Fruit fly (Drosophila melanogaster): ENCODE measurements around the gene CG4751.

CG4751 gene

DNA sequence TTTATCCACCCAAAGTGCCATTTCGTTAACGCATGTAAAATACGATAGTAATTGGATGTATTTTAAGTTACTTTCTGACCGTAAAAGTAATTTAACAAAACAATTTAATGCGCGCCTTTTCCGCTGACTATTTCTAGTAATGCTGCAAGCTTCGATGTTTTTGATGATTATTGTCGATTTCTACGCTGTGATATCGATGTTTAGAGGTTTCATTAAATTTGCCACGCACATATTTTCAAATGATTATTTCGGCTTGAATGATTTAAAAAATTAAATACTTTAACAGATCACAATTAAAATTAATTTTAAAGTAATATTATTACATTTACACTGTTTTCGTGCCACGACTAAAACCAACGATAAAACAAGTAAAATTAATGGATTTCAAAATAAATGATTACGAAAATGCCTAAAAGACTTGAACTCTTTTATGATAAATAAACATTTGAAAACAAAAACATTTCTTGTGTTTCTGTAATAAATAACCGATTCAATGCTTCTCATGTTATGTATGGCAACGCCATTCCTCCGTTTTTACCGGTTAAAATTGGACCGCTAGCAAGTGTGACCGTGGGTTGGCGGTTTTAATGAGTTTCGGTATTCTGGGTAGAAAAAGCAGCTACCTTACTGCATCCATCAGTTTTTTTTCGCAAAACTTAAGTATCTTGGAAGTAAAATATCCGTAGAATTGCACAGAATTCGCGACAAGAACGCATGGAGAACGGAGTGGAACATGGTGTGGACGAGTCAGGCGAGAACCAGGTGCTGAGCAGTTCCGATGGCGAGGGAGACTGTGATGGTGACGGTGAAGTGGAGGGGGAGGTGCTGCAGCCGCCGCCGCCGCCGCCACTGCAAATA, at the start of gene CG4751, which contains the start of gene RfC38 (continued):
- no peak for TF ChIP-seq pros (GFP tag; optimal IDR thresholded peaks at IDR 0.05)
- no peak for TF ChIP-seq CG6654 (GFP tag; optimal IDR thresholded peaks at IDR 0.05)
- TF ChIP-seq ATbp (GFP tag; optimal IDR thresholded peaks at IDR 0.05) = no peak
- no peak for TF ChIP-seq CG18011 (GFP tag; optimal IDR thresholded peaks at IDR 0.05)
- TF ChIP-seq CG17361 (GFP tag; IDR thresholded peaks at IDR 0.05) = no peak
- TF ChIP-seq ro (GFP tag; IDR thresholded peaks at IDR 0.05) = no peak
- no peak for TF ChIP-seq sc (optimal IDR thresholded peaks at IDR 0.05)
- no peak for TF ChIP-seq sc (GFP tag; optimal IDR thresholded peaks at IDR 0.05)
- TF ChIP-seq pzg (GFP tag; optimal IDR thresholded peaks at IDR 0.05) = peak; percentile 79
- peak; percentile 71 for TF ChIP-seq CG12659 (GFP tag; optimal IDR thresholded peaks at IDR 0.05)
- peak; percentile 65; the same call in 2 of the 3 replicates for TF ChIP-seq CG6791 (GFP tag; IDR thresholded peaks at IDR 0.05; ENCODE audit: partially characterized antibody)
- TF ChIP-seq Abd-B (GFP tag; optimal IDR thresholded peaks at IDR 0.05) = peak; percentile 31
- no peak for TF ChIP-seq CG1602 (GFP tag; optimal IDR thresholded peaks at IDR 0.05)
- no peak for TF ChIP-seq Dfd (GFP tag; optimal IDR thresholded peaks at IDR 0.05)
- TF ChIP-seq kni (GFP tag; optimal IDR thresholded peaks at IDR 0.05) = no peak
- no peak for TF ChIP-seq fd3F (GFP tag; optimal IDR thresholded peaks at IDR 0.05)
- TF ChIP-seq CG10959 (GFP tag; IDR thresholded peaks at IDR 0.05) = no peak
- no peak for TF ChIP-seq Chrac-16 (GFP tag; optimal IDR thresholded peaks at IDR 0.05)
- TF ChIP-seq CG31365 (tag; optimal IDR thresholded peaks at IDR 0.05) = no peak
- TF ChIP-seq CG18619 (GFP tag; optimal IDR thresholded peaks at IDR 0.05) = no peak
- peak; percentile 53 for TF ChIP-seq hbn (GFP tag; IDR thresholded peaks at IDR 0.05; ENCODE audit: partially characterized antibody)
- no peak for TF ChIP-seq onecut (GFP tag; IDR thresholded peaks at IDR 0.05)
- TF ChIP-seq CG15011 (GFP tag; optimal IDR thresholded peaks at IDR 0.05) = no peak
- no peak for TF ChIP-seq Lim3 (GFP tag; IDR thresholded peaks at IDR 0.05)
- no peak for TF ChIP-seq Hr51 (GFP tag; optimal IDR thresholded peaks at IDR 0.05)
- TF ChIP-seq tgo (GFP tag; IDR thresholded peaks at IDR 0.05) = no peak
- no peak for TF ChIP-seq CG31441 (GFP tag; IDR thresholded peaks at IDR 0.05)
- TF ChIP-seq ftz-f1 (GFP tag; optimal IDR thresholded peaks at IDR 0.05) = no peak
- no peak for TF ChIP-seq Drgx (GFP tag; IDR thresholded peaks at IDR 0.05)
- TF ChIP-seq CoRest (tag; optimal IDR thresholded peaks at IDR 0.05) = peak; percentile 55
- TF ChIP-seq Dad (GFP tag; optimal IDR thresholded peaks at IDR 0.05) = no peak
- no peak for TF ChIP-seq dm (GFP tag; optimal IDR thresholded peaks at IDR 0.05)
- no peak for TF ChIP-seq ERR (GFP tag; optimal IDR thresholded peaks at IDR 0.05)
- peak; percentile 63 for TF ChIP-seq CG16813 (GFP tag; IDR thresholded peaks at IDR 0.05; ENCODE audit: partially characterized antibody)
- TF ChIP-seq pho (GFP tag; optimal IDR thresholded peaks at IDR 0.05) = no peak
- no peak for TF ChIP-seq Deaf1 (tag; optimal IDR thresholded peaks at IDR 0.05)
- no peak for TF ChIP-seq sob (GFP tag; IDR thresholded peaks at IDR 0.05)
- TF ChIP-seq gce (GFP tag; IDR thresholded peaks at IDR 0.05) = no peak
- no peak for TF ChIP-seq CG18476 (GFP tag; optimal IDR thresholded peaks at IDR 0.05)
- peak; percentile 87 for TF ChIP-seq CG9797 (GFP tag; optimal IDR thresholded peaks at IDR 0.05)
- TF ChIP-seq sd (tag; optimal IDR thresholded peaks at IDR 0.05) = no peak
- 0 out of 2 replicates have a peak, but pooled peaks have one; percentile 14 for TF ChIP-seq chm (GFP tag; IDR thresholded peaks at IDR 0.05)
- no peak for TF ChIP-seq Awh (GFP tag; IDR thresholded peaks at IDR 0.05)
- TF ChIP-seq insv (GFP tag; optimal IDR thresholded peaks at IDR 0.05) = no peak
- no peak for TF ChIP-seq CG10147 (GFP tag; optimal IDR thresholded peaks at IDR 0.05)
- no peak for TF ChIP-seq Oaz (GFP tag; IDR thresholded peaks at IDR 0.05)
- TF ChIP-seq Vsx1 (GFP tag; optimal IDR thresholded peaks at IDR 0.05) = no peak
- peak; percentile 65; the same call in 2 of the 3 replicates for TF ChIP-seq CG34224 (GFP tag; IDR thresholded peaks at IDR 0.05; ENCODE audit: partially characterized antibody)
- TF ChIP-seq CG9817 (tag; optimal IDR thresholded peaks at IDR 0.05) = peak; percentile 3

Data from whole organism, embryonic.